Worm (Caenorhabditis elegans): ENCODE measurements around the gene nhr-178.

DNA sequence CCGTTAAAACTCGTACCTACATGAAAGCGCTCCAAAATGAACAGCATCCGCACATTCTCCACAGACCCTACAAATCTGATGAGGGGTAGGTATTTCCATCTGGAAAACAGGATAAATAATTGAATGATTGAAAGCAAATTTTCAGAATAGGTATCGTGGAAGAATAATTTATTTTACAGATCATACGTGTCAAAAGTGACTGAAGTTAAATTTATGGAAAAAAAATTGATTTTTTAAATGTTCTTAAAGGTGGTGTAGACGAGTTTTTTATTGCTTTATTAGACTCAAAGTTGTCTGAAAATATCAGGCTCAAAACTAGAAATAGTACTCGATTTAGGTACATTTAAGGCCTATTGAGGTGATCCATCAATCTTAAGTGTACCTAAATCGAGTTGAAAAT lies 19.0 kb upstream of the nhr-178 start, which contains the start of gene nhr-237:
- no peak for TF ChIP-seq unc-39 (tag; optimal IDR thresholded peaks at IDR 0.05)
- TF ChIP-seq snpc-4 (tag; optimal IDR thresholded peaks at IDR 0.05) = no peak
- no peak for TF ChIP-seq nhr-76 (tag; optimal IDR thresholded peaks at IDR 0.05)
- TF ChIP-seq lin-39 (tag; optimal IDR thresholded peaks at IDR 0.05) = no peak
- no peak for TF ChIP-seq nhr-6 (tag; optimal IDR thresholded peaks at IDR 0.05)
- TF ChIP-seq nhr-25 (tag; optimal IDR thresholded peaks at IDR 0.05; ENCODE audit: borderline replicate concordance, insufficient read depth) = no peak
- no peak for TF ChIP-seq aly-2 (tag; optimal IDR thresholded peaks at IDR 0.05)
- no peak for TF ChIP-seq zip-11 (GFP tag; IDR thresholded peaks at IDR 0.05)
- no peak for TF ChIP-seq snpc-1.2 (GFP tag; IDR thresholded peaks at IDR 0.05)
- TF ChIP-seq ceh-44 (GFP tag; IDR thresholded peaks at IDR 0.05) = no peak
- TF ChIP-seq skn-1 (tag; optimal IDR thresholded peaks at IDR 0.05) = no peak

Measured in whole organism, L4 larva.